Fruit fly (Drosophila melanogaster): ENCODE data around the gene CG34179.

DNA sequence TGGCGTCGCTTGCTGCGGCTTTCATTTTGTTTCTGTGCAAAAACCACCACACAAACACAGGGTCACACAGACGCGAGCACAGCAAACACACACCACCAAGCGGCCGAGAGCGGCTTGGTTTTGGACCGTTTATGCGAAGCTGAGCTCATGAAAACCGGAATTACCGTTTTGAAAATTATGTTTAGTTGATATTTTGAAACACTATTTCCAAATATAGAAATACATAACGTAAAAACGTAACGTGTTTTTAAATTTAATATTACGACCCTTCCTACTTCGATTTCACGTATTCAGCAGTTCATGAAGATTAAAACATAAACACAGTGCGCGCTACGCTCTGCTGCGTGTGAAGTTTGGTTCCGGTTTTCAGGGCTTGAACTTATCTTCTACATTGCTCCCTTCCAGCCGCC, 2.7 kb upstream of the CG34179 start:
- peak; percentile 89 for TF ChIP-seq Gug (GFP tag; IDR thresholded peaks at IDR 0.05)
- peak; percentile 81 for TF ChIP-seq Blimp-1 (GFP tag; optimal IDR thresholded peaks at IDR 0.05)
- peak; percentile 98 for TF ChIP-seq CG8119 (GFP tag; IDR thresholded peaks at IDR 0.05)
- peak; percentile 92 for TF ChIP-seq Lpt (GFP tag; optimal IDR thresholded peaks at IDR 0.05)
- peak; percentile 86 for TF ChIP-seq fd85E (GFP tag; optimal IDR thresholded peaks at IDR 0.05)
- peak; percentile 94 for TF ChIP-seq CG9139 (GFP tag; optimal IDR thresholded peaks at IDR 0.05)
- TF ChIP-seq achi (GFP tag; optimal IDR thresholded peaks at IDR 0.05), result peak; percentile 96
- TF ChIP-seq net (GFP tag; optimal IDR thresholded peaks at IDR 0.05), result peak; percentile 98
